Fruit fly (Drosophila melanogaster): ENCODE measurements around the gene Npc1a.

The Npc1a gene

dm6 chr2L:10261774-10262173, 40.8 kb upstream of the Npc1a start:
- TF ChIP-seq CG34224 (GFP tag; IDR thresholded peaks at IDR 0.05; ENCODE audit: partially characterized antibody) (no peak), ap (GFP tag; IDR thresholded peaks at IDR 0.05) (no peak), gt (GFP tag; IDR thresholded peaks at IDR 0.05) (no peak), Ets97D (GFP tag; optimal IDR thresholded peaks at IDR 0.05) (no peak), CG7745 (tag; optimal IDR thresholded peaks at IDR 0.05) (no peak), CG14441 (GFP tag; IDR thresholded peaks at IDR 0.05) (no peak), CG30403 (GFP tag; optimal IDR thresholded peaks at IDR 0.05) (no peak), CG11723 (GFP tag; optimal IDR thresholded peaks at IDR 0.05) (no peak), dimm (GFP tag; IDR thresholded peaks at IDR 0.05) (no peak), Vsx1 (GFP tag; optimal IDR thresholded peaks at IDR 0.05) (no peak)

dm6 chr2L:10260750-10261493, 39.9 kb upstream of the Npc1a start, which contains the start of gene Pten:
Gene Pten, minus strand, starts transcription at chr2L:10261049.
- no peak; the same call in 3 of the 4 replicates for TF ChIP-seq Gug (GFP tag; IDR thresholded peaks at IDR 0.05)
- TF ChIP-seq ash1 (GFP tag; optimal IDR thresholded peaks at IDR 0.05) = no peak
- TF ChIP-seq lilli (GFP tag; optimal IDR thresholded peaks at IDR 0.05) = peak; percentile 69
- peak; percentile 78 for TF ChIP-seq Camta (GFP tag; optimal IDR thresholded peaks at IDR 0.05)
- no peak for TF ChIP-seq vfl (GFP tag; optimal IDR thresholded peaks at IDR 0.05)
- peak; percentile 54 for TF ChIP-seq CG10366 (GFP tag; IDR thresholded peaks at IDR 0.05)
- TF ChIP-seq CG1792 (GFP tag; optimal IDR thresholded peaks at IDR 0.05) = peak; percentile 58
- TF ChIP-seq unc-4 (GFP tag; IDR thresholded peaks at IDR 0.05; ENCODE audit: partially characterized antibody) = peak; percentile 75
- TF ChIP-seq tna (GFP tag; IDR thresholded peaks at IDR 0.05; ENCODE audit: partially characterized antibody) = peak; percentile 88
- TF ChIP-seq CG6765 (GFP tag; optimal IDR thresholded peaks at IDR 0.05) = peak; percentile 37
- TF ChIP-seq BEAF-32 (GFP tag; optimal IDR thresholded peaks at IDR 0.05) = peak; percentile 88
- peak; percentile 63 for TF ChIP-seq slou (GFP tag; optimal IDR thresholded peaks at IDR 0.05)
- TF ChIP-seq Rfx (GFP tag; IDR thresholded peaks at IDR 0.05) = no peak; the same call in 1 of the 2 replicates
- TF ChIP-seq usp (GFP tag; optimal IDR thresholded peaks at IDR 0.05) = no peak
- TF ChIP-seq lbe (GFP tag; optimal IDR thresholded peaks at IDR 0.05) = peak; percentile 7
- peak; percentile 39 for TF ChIP-seq Lhr (GFP tag; optimal IDR thresholded peaks at IDR 0.05)
- no peak for TF ChIP-seq CG13894 (tag; optimal IDR thresholded peaks at IDR 0.05)
- TF ChIP-seq CG11093 (GFP tag; IDR thresholded peaks at IDR 0.05) = no peak; the same call in 2 of the 3 replicates
- no peak for TF ChIP-seq lmd (GFP tag; IDR thresholded peaks at IDR 0.05)
- TF ChIP-seq Tbp (GFP tag; optimal IDR thresholded peaks at IDR 0.05) = no peak
- TF ChIP-seq nmo (GFP tag; optimal IDR thresholded peaks at IDR 0.05) = peak; percentile 88
- TF ChIP-seq aop (GFP tag; IDR thresholded peaks at IDR 0.05) = no peak
- no peak for TF ChIP-seq CG9817 (tag; optimal IDR thresholded peaks at IDR 0.05)
- peak; percentile 29 for TF ChIP-seq nom (GFP tag; optimal IDR thresholded peaks at IDR 0.05)
- TF ChIP-seq psq (GFP tag; optimal IDR thresholded peaks at IDR 0.05) = peak; percentile 33
- TF ChIP-seq repo (GFP tag; optimal IDR thresholded peaks at IDR 0.05) = peak; percentile 42
- peak; percentile 74 for TF ChIP-seq mam (GFP tag; optimal IDR thresholded peaks at IDR 0.05)
- TF ChIP-seq MTF-1 (GFP tag; optimal IDR thresholded peaks at IDR 0.05; ENCODE audit: borderline replicate concordance) = no peak
- peak; percentile 63 for TF ChIP-seq Sox100B (GFP tag; optimal IDR thresholded peaks at IDR 0.05)
- TF ChIP-seq Chrac-16 (GFP tag; optimal IDR thresholded peaks at IDR 0.05) = peak; percentile 68
- peak; percentile 80 for TF ChIP-seq CG8924 (tag; optimal IDR thresholded peaks at IDR 0.05)
- TF ChIP-seq Ptx1 (GFP tag; IDR thresholded peaks at IDR 0.05) = no peak
- no peak; the same call in 1 of the 2 replicates for TF ChIP-seq onecut (GFP tag; IDR thresholded peaks at IDR 0.05)
- TF ChIP-seq ken (GFP tag; IDR thresholded peaks at IDR 0.05) = no peak; the same call in 2 of the 3 replicates
- no peak for TF ChIP-seq CG18599 (GFP tag; optimal IDR thresholded peaks at IDR 0.05)
- TF ChIP-seq CG1603 (tag; optimal IDR thresholded peaks at IDR 0.05) = peak; percentile 80
- TF ChIP-seq CG15269 (tag; optimal IDR thresholded peaks at IDR 0.05) = no peak
- peak; percentile 50 for TF ChIP-seq D19B (GFP tag; optimal IDR thresholded peaks at IDR 0.05)
- peak; percentile 87 for TF ChIP-seq knrl (GFP tag; IDR thresholded peaks at IDR 0.05; ENCODE audit: partially characterized antibody)
